Fruit fly (Drosophila melanogaster) whole organism, embryonic: ENCODE data around the gene CG5902.

Experiments used
- B-H1 ChIP-seq: fragments of 200-800 bp; sonication (Bioruptor generic); IDR thresholded peaks from 3 replicates; pipeline ENCODE4 v1.3.6; 2022; ENCODE audit warnings: missing biosample characterization, missing genetic modification characterization
- C15 ChIP-seq: fragments of 200-800 bp; sonication (Bioruptor generic); IDR thresholded peaks from 3 replicates; pipeline ENCODE4 v1.3.6; 2022; ENCODE audit warnings: missing biosample characterization, missing genetic modification characterization
- CG10274 ChIP-seq: fragments of 200-800 bp; sonication (Bioruptor generic); optimal IDR thresholded peaks from 3 replicates; lab custom pipeline; 2017; ENCODE audit warnings: missing biosample characterization, mild to moderate bottlenecking, missing genetic modification characterization
- CG12299 ChIP-seq: fragments of 200-800 bp; sonication (Bioruptor generic); optimal IDR thresholded peaks from 2 replicates; lab custom pipeline; 2018; ENCODE audit warnings: missing biosample characterization, mild to moderate bottlenecking, missing genetic modification characterization
- CG12391 ChIP-seq: fragments of 200-800 bp; sonication (Bioruptor generic); optimal IDR thresholded peaks from 3 replicates; lab custom pipeline; 2018; ENCODE audit warnings: missing biosample characterization, mild to moderate bottlenecking, missing genetic modification characterization, moderate library complexity
- CG12942 ChIP-seq: fragments of 200-800 bp; sonication (Bioruptor generic); optimal IDR thresholded peaks from 3 replicates; lab custom pipeline; 2016; ENCODE audit warnings: missing biosample characterization, missing genetic modification characterization
- CG13123 ChIP-seq: fragments of 200-800 bp; sonication (Bioruptor generic); optimal IDR thresholded peaks from 2 replicates; lab custom pipeline; 2016; ENCODE audit warnings: missing biosample characterization, missing genetic modification characterization
- CG14441 ChIP-seq: fragments of 200-800 bp; sonication (Bioruptor generic); IDR thresholded peaks from 2 replicates; pipeline ENCODE4 v1.3.6; 2022; ENCODE audit warnings: missing biosample characterization, missing genetic modification characterization
- CG15269 ChIP-seq: fragments of 200-800 bp; sonication (Bioruptor generic); optimal IDR thresholded peaks from 2 replicates; lab custom pipeline; 2018; ENCODE audit warnings: missing biosample characterization, mild to moderate bottlenecking, missing genetic modification characterization, moderate library complexity
- CG15696 ChIP-seq: fragments of 200-800 bp; sonication (Bioruptor generic); optimal IDR thresholded peaks from 2 replicates; lab custom pipeline; 2019; ENCODE audit warnings: missing biosample characterization, mild to moderate bottlenecking, missing genetic modification characterization, moderate library complexity
- CG16813 ChIP-seq: fragments of 200-800 bp; sonication (Bioruptor generic); IDR thresholded peaks from 3 replicates; pipeline ENCODE4 v1.3.6; 2022; ENCODE audit warnings: missing biosample characterization, missing genetic modification characterization; ENCODE audit not compliant: partially characterized antibody
- CG17802 ChIP-seq: fragments of 200-800 bp; sonication (Bioruptor generic); optimal IDR thresholded peaks from 2 replicates; lab custom pipeline; 2018; ENCODE audit warnings: missing biosample characterization, mild to moderate bottlenecking, missing genetic modification characterization, moderate library complexity
- CG18476 ChIP-seq: fragments of 200-800 bp; sonication (Bioruptor generic); optimal IDR thresholded peaks from 2 replicates; lab custom pipeline; 2016; ENCODE audit warnings: missing biosample characterization, mild to moderate bottlenecking, missing genetic modification characterization
- CG2116 ChIP-seq: fragments of 200-800 bp; sonication (Bioruptor generic); optimal IDR thresholded peaks from 3 replicates; lab custom pipeline; 2018; ENCODE audit warnings: missing biosample characterization, mild to moderate bottlenecking, missing genetic modification characterization
- CG2120 ChIP-seq: fragments of 200-800 bp; sonication (Bioruptor generic); optimal IDR thresholded peaks from 3 replicates; lab custom pipeline; 2016; ENCODE audit warnings: missing biosample characterization, missing genetic modification characterization
- CG30403 ChIP-seq: fragments of 200-800 bp; sonication (Bioruptor generic); optimal IDR thresholded peaks from 3 replicates; lab custom pipeline; 2016; ENCODE audit warnings: missing biosample characterization, missing genetic modification characterization
- CG5953 ChIP-seq: fragments of 200-800 bp; sonication (Bioruptor generic); IDR thresholded peaks from 2 replicates; pipeline ENCODE4 v1.3.6; 2022; ENCODE audit warnings: missing biosample characterization, missing genetic modification characterization
- CG6765 ChIP-seq: fragments of 200-800 bp; sonication (Bioruptor generic); optimal IDR thresholded peaks from 3 replicates; lab custom pipeline; 2017; ENCODE audit warnings: missing biosample characterization, mild to moderate bottlenecking, missing genetic modification characterization
- CG8478 ChIP-seq: fragments of >200 bp; optimal IDR thresholded peaks from 2 replicates; lab custom pipeline; 2018
- CG8944 ChIP-seq: fragments of 200-800 bp; sonication (Bioruptor generic); optimal IDR thresholded peaks from 3 replicates; lab custom pipeline; 2016; ENCODE audit warnings: missing biosample characterization, missing genetic modification characterization
- CTCF ChIP-seq: fragments of 200-800 bp; sonication (Bioruptor generic); optimal IDR thresholded peaks from 2 replicates; lab custom pipeline; 2017; ENCODE audit warnings: missing biosample characterization, mild to moderate bottlenecking, missing genetic modification characterization, moderate library complexity
- Camta ChIP-seq: fragments of 200-800 bp; sonication (Bioruptor generic); optimal IDR thresholded peaks from 2 replicates; lab custom pipeline; 2016; ENCODE audit warnings: missing biosample characterization, missing genetic modification characterization
- CkIIα-i1 ChIP-seq: fragments of 200-800 bp; sonication (Bioruptor generic); IDR thresholded peaks from 2 replicates; pipeline ENCODE4 v1.3.6; 2022; ENCODE audit warnings: missing biosample characterization, missing genetic modification characterization
- D19B ChIP-seq: fragments of 200-800 bp; sonication (Bioruptor generic); optimal IDR thresholded peaks from 2 replicates; lab custom pipeline; 2017; ENCODE audit warnings: missing biosample characterization, mild to moderate bottlenecking, missing genetic modification characterization
- Dref ChIP-seq: fragments of 200-800 bp; sonication (Bioruptor generic); IDR thresholded peaks from 2 replicates; pipeline ENCODE4 v1.3.6; 2022; ENCODE audit warnings: missing biosample characterization, missing genetic modification characterization
- Gug ChIP-seq: fragments of 200-800 bp; sonication (Bioruptor generic); IDR thresholded peaks from 4 replicates; pipeline ENCODE4 v1.3.6; 2022; ENCODE audit warnings: missing biosample characterization, missing genetic modification characterization
- HmgZ ChIP-seq: fragments of 200-800 bp; sonication (Bioruptor generic); optimal IDR thresholded peaks from 2 replicates; lab custom pipeline; 2018; ENCODE audit warnings: missing biosample characterization, mild to moderate bottlenecking, missing genetic modification characterization
- MBD-R2 ChIP-seq: fragments of 200-800 bp; sonication (Bioruptor generic); IDR thresholded peaks from 2 replicates; pipeline ENCODE4 v1.3.6; 2022; ENCODE audit warnings: missing biosample characterization, missing genetic modification characterization
- MESR4 ChIP-seq: fragments of 200-800 bp; sonication (Bioruptor generic); optimal IDR thresholded peaks from 2 replicates; lab custom pipeline; 2018; ENCODE audit warnings: missing biosample characterization, mild to moderate bottlenecking, missing genetic modification characterization, moderate library complexity
- Nf-YB ChIP-seq: fragments of 200-800 bp; sonication (Bioruptor generic); optimal IDR thresholded peaks from 3 replicates; lab custom pipeline; 2019; ENCODE audit warnings: missing biosample characterization, mild to moderate bottlenecking, missing genetic modification characterization, moderate library complexity
- Opbp ChIP-seq: fragments of 200-800 bp; sonication (Bioruptor generic); IDR thresholded peaks from 3 replicates; pipeline ENCODE4 v1.3.6; 2022; ENCODE audit warnings: missing biosample characterization, missing genetic modification characterization; ENCODE audit not compliant: partially characterized antibody
- PHDP ChIP-seq: fragments of 200-800 bp; sonication (Bioruptor generic); optimal IDR thresholded peaks from 3 replicates; lab custom pipeline; 2018; ENCODE audit warnings: missing biosample characterization, mild to moderate bottlenecking, missing genetic modification characterization, moderate library complexity
- Ravus ChIP-seq: fragments of 200-800 bp; sonication (Bioruptor generic); IDR thresholded peaks from 2 replicates; pipeline ENCODE4 v1.3.6; 2022; ENCODE audit warnings: missing biosample characterization, missing genetic modification characterization
- ab ChIP-seq: fragments of 200-800 bp; sonication (Bioruptor generic); optimal IDR thresholded peaks from 2 replicates; lab custom pipeline; 2016; ENCODE audit warnings: missing biosample characterization, missing genetic modification characterization
- chn ChIP-seq: fragments of 200-800 bp; sonication (Bioruptor generic); optimal IDR thresholded peaks from 2 replicates; lab custom pipeline; 2016; ENCODE audit warnings: missing biosample characterization, missing genetic modification characterization
- ci ChIP-seq: fragments of 200-800 bp; sonication (Bioruptor generic); IDR thresholded peaks from 3 replicates; pipeline ENCODE4 v1.3.6; 2022; ENCODE audit warnings: missing biosample characterization, missing genetic modification characterization
- crp ChIP-seq, 2 experiments: fragments of 200-800 bp; sonication (Bioruptor generic); optimal IDR thresholded peaks; 2 replicates in 1 of 2; 3 replicates in 1 of 2; lab custom pipeline; 2017; ENCODE audit warnings: missing biosample characterization in 2 of 2, missing genetic modification characterization in 2 of 2, mild to moderate bottlenecking in 1 of 2, moderate library complexity in 1 of 2
- en ChIP-seq: fragments of 200-800 bp; sonication (Bioruptor generic); optimal IDR thresholded peaks from 2 replicates; lab custom pipeline; 2016; ENCODE audit warnings: missing biosample characterization, missing genetic modification characterization
- eve ChIP-seq, 2 experiments: fragments of >200 bp; optimal IDR thresholded peaks; 2 replicates each; lab custom pipeline; 2017; ENCODE audit warnings: missing biosample characterization in 2 of 2, missing genetic modification characterization in 2 of 2
- exex ChIP-seq: fragments of 200-800 bp; sonication (Bioruptor generic); optimal IDR thresholded peaks from 4 replicates; lab custom pipeline; 2018; ENCODE audit warnings: missing biosample characterization, mild to moderate bottlenecking, missing genetic modification characterization, moderate library complexity
- fd3F ChIP-seq: fragments of 200-800 bp; sonication (Bioruptor generic); optimal IDR thresholded peaks from 2 replicates; lab custom pipeline; 2018; ENCODE audit warnings: missing biosample characterization, mild to moderate bottlenecking, missing genetic modification characterization, moderate library complexity
- grau ChIP-seq: fragments of 200-800 bp; optimal IDR thresholded peaks from 3 replicates; lab custom pipeline; 2019; ENCODE audit warnings: missing biosample characterization, mild to moderate bottlenecking, missing genetic modification characterization, moderate library complexity
- hb ChIP-seq: fragments of 200-800 bp; sonication (Bioruptor generic); IDR thresholded peaks from 3 replicates; pipeline ENCODE4 v1.3.6; 2022; ENCODE audit warnings: missing biosample characterization, missing genetic modification characterization; ENCODE audit not compliant: partially characterized antibody
- knrl ChIP-seq: fragments of 200-800 bp; sonication (Bioruptor generic); IDR thresholded peaks from 3 replicates; pipeline ENCODE4 v1.3.6; 2022; ENCODE audit warnings: missing biosample characterization, missing genetic modification characterization; ENCODE audit not compliant: partially characterized antibody
- odd ChIP-seq: fragments of 200-800 bp; sonication (Bioruptor generic); optimal IDR thresholded peaks from 2 replicates; lab custom pipeline; 2017; ENCODE audit warnings: missing biosample characterization, mild to moderate bottlenecking, missing genetic modification characterization
- phol ChIP-seq: fragments of 200-800 bp; sonication (Bioruptor generic); optimal IDR thresholded peaks from 3 replicates; lab custom pipeline; 2018; ENCODE audit warnings: missing biosample characterization, mild to moderate bottlenecking, missing genetic modification characterization, moderate library complexity
- row ChIP-seq: fragments of 200-800 bp; sonication (Bioruptor generic); IDR thresholded peaks from 3 replicates; pipeline ENCODE4 v1.3.6; 2022; ENCODE audit warnings: missing biosample characterization, missing genetic modification characterization
- slbo ChIP-seq: fragments of 200-800 bp; sonication (Bioruptor generic); IDR thresholded peaks from 2 replicates; pipeline ENCODE4 v1.3.6; 2022; ENCODE audit warnings: missing biosample characterization, missing genetic modification characterization
- stwl ChIP-seq: fragments of 200-800 bp; sonication (Bioruptor generic); optimal IDR thresholded peaks from 3 replicates; lab custom pipeline; 2018; ENCODE audit warnings: missing biosample characterization, mild to moderate bottlenecking, missing genetic modification characterization, moderate library complexity
- tgo ChIP-seq: fragments of 200-800 bp; sonication (Bioruptor generic); IDR thresholded peaks from 3 replicates; pipeline ENCODE4 v1.3.6; 2022; ENCODE audit warnings: missing biosample characterization, missing genetic modification characterization
- unc-4 ChIP-seq: fragments of 200-800 bp; sonication (Bioruptor generic); IDR thresholded peaks from 2 replicates; pipeline ENCODE4 v1.3.6; 2022; ENCODE audit warnings: missing biosample characterization, missing genetic modification characterization; ENCODE audit not compliant: partially characterized antibody
- usp ChIP-seq: fragments of >200 bp; optimal IDR thresholded peaks from 2 replicates; lab custom pipeline; 2017; ENCODE audit warnings: missing biosample characterization, missing genetic modification characterization
- wdn ChIP-seq: fragments of 200-800 bp; sonication (Bioruptor generic); IDR thresholded peaks from 2 replicates; pipeline ENCODE4 v1.3.6; 2022; ENCODE audit warnings: missing biosample characterization, missing genetic modification characterization

The CG5902 gene

DNA sequence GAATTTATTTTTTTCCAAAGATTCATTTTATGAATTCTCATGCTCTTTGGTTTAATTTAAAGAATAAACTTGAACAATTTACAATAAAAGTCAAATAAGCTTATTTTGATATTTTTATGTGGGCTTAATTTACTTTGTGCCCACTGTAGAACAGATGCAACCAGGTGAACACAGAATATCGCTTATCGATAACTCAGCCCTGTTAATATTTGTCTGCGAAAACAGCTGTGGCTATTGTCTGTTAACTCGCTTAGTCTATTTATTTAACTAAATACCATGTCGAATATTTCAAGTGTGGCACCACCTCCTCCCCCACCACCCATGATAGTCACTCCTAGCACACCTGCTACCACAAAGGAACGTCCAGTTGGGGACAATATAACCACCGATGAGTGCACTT, 9.0 kb downstream of the CG5902 start, which contains the start of gene CG33108 (continued):
- TF ChIP-seq D19B (GFP tag; lab: Kevin White, UChicago) = no peak
- no peak for TF ChIP-seq CTCF (GFP tag; lab: Kevin White, UChicago)
- no peak for TF ChIP-seq slbo
- TF ChIP-seq CG8478 (lab: Kevin White, UChicago) = no peak
- peak; percentile 18 for TF ChIP-seq PHDP (tag; lab: Kevin White, UChicago)
- no peak for TF ChIP-seq Camta (GFP tag; lab: Kevin White, UChicago)
- TF ChIP-seq CG15696 (tag; lab: Kevin White, UChicago) = no peak
- peak; percentile 32 for TF ChIP-seq HmgZ
- TF ChIP-seq exex (tag; lab: Kevin White, UChicago) = no peak
- peak; percentile 30 for TF ChIP-seq stwl (tag; lab: Kevin White, UChicago)
- no peak for TF ChIP-seq CG30403 (GFP tag; lab: Kevin White, UChicago)
- peak; percentile 2 for TF ChIP-seq CG12391 (tag; lab: Kevin White, UChicago)
- no peak for TF ChIP-seq en
- no peak for TF ChIP-seq CG15269 (tag; lab: Kevin White, UChicago)
- no peak for TF ChIP-seq CG12299 (tag; lab: Kevin White, UChicago)
- TF ChIP-seq CG2116 = peak; percentile 19
- peak; percentile 44 for TF ChIP-seq CG17802 (tag; lab: Kevin White, UChicago)
- no peak for TF ChIP-seq C15 (GFP tag; lab: Robert Waterston, UW)
- no peak for TF ChIP-seq Gug (GFP tag; lab: Robert Waterston, UW)
- TF ChIP-seq MESR4 (GFP tag; lab: Kevin White, UChicago) = peak; percentile 4
- TF ChIP-seq CG8944 (GFP tag; lab: Kevin White, UChicago) = no peak
- no peak for TF ChIP-seq hb (GFP tag; lab: Robert Waterston, UW)
- TF ChIP-seq row (GFP tag; lab: Robert Waterston, UW) = peak; percentile 50; the same call in 2 of the 3 replicates
- no peak for TF ChIP-seq fd3F (GFP tag; lab: Kevin White, UChicago)
- no peak for TF ChIP-seq CG6765 (GFP tag; lab: Kevin White, UChicago)
- TF ChIP-seq Dref (GFP tag; lab: Robert Waterston, UW) = peak; percentile 60
- TF ChIP-seq CG13123 (GFP tag; lab: Kevin White, UChicago) = no peak
- no peak for TF ChIP-seq CG16813
- no peak for TF ChIP-seq chn (GFP tag; lab: Kevin White, UChicago)
- peak; percentile 38; the same call in 1 of the 2 replicates for TF ChIP-seq MBD-R2
- TF ChIP-seq tgo = no peak
- no peak for TF ChIP-seq CG12942 (GFP tag; lab: Kevin White, UChicago)
- TF ChIP-seq ci = no peak
- TF ChIP-seq CkIIα-i1 (GFP tag; lab: Robert Waterston, UW) = no peak
- TF ChIP-seq phol (tag; lab: Kevin White, UChicago) = no peak
- no peak for TF ChIP-seq Ravus (GFP tag; lab: Robert Waterston, UW)
- TF ChIP-seq CG2120 (GFP tag; lab: Kevin White, UChicago) = peak; percentile 23
- no peak for TF ChIP-seq CG14441 (GFP tag; lab: Robert Waterston, UW)
- no peak for TF ChIP-seq usp (GFP tag; lab: Kevin White, UChicago)
- TF ChIP-seq ab (GFP tag; lab: Kevin White, UChicago) = no peak
- TF ChIP-seq wdn = no peak
- TF ChIP-seq odd = no peak
- no peak for TF ChIP-seq B-H1 (GFP tag; lab: Robert Waterston, UW)
- TF ChIP-seq CG18476 (GFP tag; lab: Kevin White, UChicago) = no peak
- TF ChIP-seq grau (tag; lab: Kevin White, UChicago) = peak; percentile 9
- peak; percentile 4 for TF ChIP-seq CG10274 (GFP tag; lab: Kevin White, UChicago)
- peak; percentile 10 to 78 for TF ChIP-seq crp (GFP tag; optimal IDR thresholded peaks at IDR 0.05; lab: Kevin White, UChicago)
- no peak for TF ChIP-seq eve (GFP tag; optimal IDR thresholded peaks at IDR 0.05; lab: Kevin White, UChicago)
- no peak for TF ChIP-seq knrl (GFP tag; lab: Robert Waterston, UW)
- TF ChIP-seq CG5953 (GFP tag; lab: Robert Waterston, UW) = no peak
- no peak for TF ChIP-seq unc-4 (GFP tag; lab: Robert Waterston, UW)
- TF ChIP-seq Opbp (GFP tag; lab: Robert Waterston, UW) = 0 out of 3 replicates have a peak, but pooled peaks have one; percentile 39
- no peak for TF ChIP-seq Nf-YB (GFP tag; lab: Kevin White, UChicago)
